Worm (Caenorhabditis elegans): Measurements from ENCODE around the gene ugt-12.

The ugt-12 gene

DNA sequence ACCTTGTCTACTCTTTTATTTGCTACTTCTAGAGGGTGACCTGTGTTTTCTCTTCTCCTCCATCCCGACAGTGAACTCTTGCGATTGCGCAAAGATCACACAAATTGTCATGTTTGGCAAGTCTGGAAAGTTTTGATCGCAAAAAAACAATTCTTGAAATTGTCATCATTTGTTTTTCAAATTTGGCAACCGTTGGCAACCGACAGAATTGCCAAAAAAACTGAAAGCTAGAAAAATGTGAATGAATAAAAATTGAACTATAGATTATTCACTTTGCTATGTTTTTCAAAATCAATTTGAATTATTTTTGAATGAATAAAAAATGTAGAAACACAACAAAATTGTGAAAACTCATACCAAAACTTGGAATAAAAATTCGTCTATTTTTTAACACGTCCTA lies 5.5 kb upstream of the ugt-12 start, which contains the start of gene ugt-11:
TSS of gene ugt-11 (minus strand) at position 101 of the 400 bp plus-strand sequence.
- TF ChIP-seq snpc-4 (tag; optimal IDR thresholded peaks at IDR 0.05) = no peak
- no peak for TF ChIP-seq nhr-237 (tag; optimal IDR thresholded peaks at IDR 0.05)
- no peak for TF ChIP-seq hlh-1 (tag; optimal IDR thresholded peaks at IDR 0.05)
- TF ChIP-seq bed-3 (GFP tag; optimal IDR thresholded peaks at IDR 0.05) = no peak
- TF ChIP-seq nhr-76 (tag; optimal IDR thresholded peaks at IDR 0.05) = no peak
- no peak for TF ChIP-seq blmp-1 (tag; optimal IDR thresholded peaks at IDR 0.05)
- TF ChIP-seq ceh-43 (GFP tag; optimal IDR thresholded peaks at IDR 0.05) = no peak
- TF ChIP-seq pha-4 (tag; optimal IDR thresholded peaks at IDR 0.05) = no peak
- TF ChIP-seq nhr-28 (tag; optimal IDR thresholded peaks at IDR 0.05) = no peak
- TF ChIP-seq lin-13 (tag; optimal IDR thresholded peaks at IDR 0.05) = no peak
- no peak for TF ChIP-seq unc-39 (tag; optimal IDR thresholded peaks at IDR 0.05)
- TF ChIP-seq nhr-2 (tag; optimal IDR thresholded peaks at IDR 0.05) = no peak
- TF ChIP-seq elt-3 (tag; optimal IDR thresholded peaks at IDR 0.05) = no peak
- no peak for TF ChIP-seq lin-32 (GFP tag; optimal IDR thresholded peaks at IDR 0.05)
- TF ChIP-seq mls-2 (tag; optimal IDR thresholded peaks at IDR 0.05) = no peak
- TF ChIP-seq mab-5 (tag; optimal IDR thresholded peaks at IDR 0.05) = no peak
- no peak for TF ChIP-seq ceh-83 (GFP tag; optimal IDR thresholded peaks at IDR 0.05)
- no peak for TF ChIP-seq ham-2 (GFP tag; optimal IDR thresholded peaks at IDR 0.05)
- TF ChIP-seq ztf-11 (tag; optimal IDR thresholded peaks at IDR 0.05) = no peak

DNA sequence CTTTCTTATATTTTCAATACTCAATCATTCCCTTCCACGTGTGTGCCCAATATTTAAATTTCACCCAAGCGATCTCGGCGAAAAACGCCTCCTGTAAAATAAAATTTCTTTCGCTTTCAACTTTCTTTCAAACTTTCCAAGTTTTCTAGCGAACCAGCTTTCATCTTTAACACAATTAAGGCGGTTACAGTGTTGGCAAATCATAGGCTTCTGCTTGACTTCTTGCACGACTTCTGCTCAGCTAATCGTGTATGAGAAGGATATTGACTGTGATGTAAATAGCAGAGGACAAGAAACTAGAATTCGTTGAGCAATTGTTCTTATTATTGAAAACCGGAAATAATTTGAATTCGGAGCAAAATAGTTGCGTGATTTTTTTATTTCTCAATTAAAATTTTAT lies 1.9 kb upstream of the ugt-12 start:
- no peak for TF ChIP-seq sem-2 (GFP tag; optimal IDR thresholded peaks at IDR 0.05)
- TF ChIP-seq zip-8 (tag; optimal IDR thresholded peaks at IDR 0.05) = no peak
- TF ChIP-seq flh-1 (GFP tag; optimal IDR thresholded peaks at IDR 0.05) = no peak
- TF ChIP-seq nhr-2 (tag; optimal IDR thresholded peaks at IDR 0.05) = no peak
- TF ChIP-seq blmp-1 (tag; optimal IDR thresholded peaks at IDR 0.05) = no peak
- no peak for TF ChIP-seq M03D4.4 (tag; optimal IDR thresholded peaks at IDR 0.05)
- no peak for TF ChIP-seq lsy-2 (tag; optimal IDR thresholded peaks at IDR 0.05)
- no peak for TF ChIP-seq nhr-76 (tag; optimal IDR thresholded peaks at IDR 0.05)

DNA sequence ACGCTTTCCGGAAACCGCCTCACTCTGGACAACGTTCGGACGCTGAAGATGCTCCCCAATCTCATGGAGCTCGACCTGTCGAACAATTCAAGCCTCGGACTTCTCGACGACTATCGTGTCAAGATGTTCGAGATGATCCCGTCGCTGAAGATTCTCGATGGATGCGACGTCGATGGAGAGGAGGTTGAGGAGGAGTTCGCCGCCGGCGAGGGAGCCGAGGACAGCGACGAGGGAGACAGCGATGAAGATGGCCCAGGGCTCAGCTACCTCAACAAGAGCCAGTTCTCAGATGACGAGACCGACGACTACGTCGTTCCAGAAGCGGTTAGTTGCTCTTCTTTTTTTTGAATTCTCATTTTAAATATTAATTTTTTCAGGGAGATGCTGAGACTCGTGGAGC lies 1.4 kb upstream of the ugt-12 start:
- no peak for TF ChIP-seq pha-4 (tag; optimal IDR thresholded peaks at IDR 0.05)
- TF ChIP-seq sem-2 (GFP tag; optimal IDR thresholded peaks at IDR 0.05) = no peak

DNA sequence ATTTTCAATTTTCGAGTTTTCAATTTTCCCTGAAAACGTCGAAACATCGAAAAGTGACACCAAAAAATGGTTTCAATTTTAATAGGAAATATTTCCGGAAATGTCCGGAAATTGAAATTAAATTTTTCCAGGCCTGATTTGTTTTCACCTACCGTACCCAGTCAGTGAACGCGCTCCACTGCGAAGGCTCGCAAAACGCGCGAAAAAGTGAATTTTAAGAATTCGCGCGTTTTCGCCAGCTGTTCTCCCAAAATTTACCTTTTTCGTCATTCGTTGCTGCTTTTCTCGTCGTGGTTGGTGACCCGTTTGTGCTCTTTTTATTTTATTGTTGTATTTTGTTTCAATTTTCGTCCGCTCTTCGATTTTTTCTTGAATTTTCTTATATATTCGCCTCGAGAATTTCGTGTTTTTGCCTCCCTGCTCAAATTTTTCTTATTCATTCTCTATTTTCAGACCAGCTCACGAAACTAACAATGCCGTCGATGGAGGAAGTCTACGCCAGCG lies 599 bp upstream of the ugt-12 start, which contains the start of gene T19H12.2:
TSS of gene T19H12.2 (plus strand) at position 454 of the 504 bp plus-strand sequence.
- peak; percentile 50 for TF ChIP-seq lsy-2 (tag; optimal IDR thresholded peaks at IDR 0.05)
- TF ChIP-seq blmp-1 (tag; optimal IDR thresholded peaks at IDR 0.05) = no peak

DNA sequence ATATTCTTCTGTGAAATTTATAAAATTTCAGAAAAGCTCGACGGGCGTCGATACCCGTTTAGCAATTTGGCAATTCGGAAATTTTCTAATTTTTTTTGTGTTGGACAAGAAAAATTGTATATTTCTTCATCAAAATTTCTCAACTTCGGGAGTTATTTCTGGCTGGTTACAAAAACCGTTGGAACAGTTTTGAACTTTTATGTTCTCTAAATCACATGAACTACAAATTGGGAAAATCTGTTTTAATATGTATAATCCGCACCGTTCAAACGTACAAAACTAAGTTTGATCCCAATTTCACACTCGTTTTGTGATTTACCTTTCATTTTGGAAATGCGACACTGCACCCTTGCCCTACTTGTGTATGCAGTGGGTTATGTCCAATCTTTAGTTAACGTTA lies 4.1 kb downstream of the ugt-12 start, which contains the start of gene T19H12.3:
TSS of gene T19H12.3 (plus strand) at position 301 of the 400 bp plus-strand sequence.
- TF ChIP-seq nhr-76 (tag; optimal IDR thresholded peaks at IDR 0.05) (no peak), sem-2 (GFP tag; optimal IDR thresholded peaks at IDR 0.05) (no peak), elt-1 (tag; optimal IDR thresholded peaks at IDR 0.05; ENCODE audit: borderline replicate concordance, insufficient read depth) (no peak), sptf-1 (tag; optimal IDR thresholded peaks at IDR 0.05) (no peak), nhr-2 (tag; optimal IDR thresholded peaks at IDR 0.05) (no peak), M03D4.4 (tag; optimal IDR thresholded peaks at IDR 0.05) (no peak), nhr-237 (tag; optimal IDR thresholded peaks at IDR 0.05) (no peak), ceh-39 (tag; optimal IDR thresholded peaks at IDR 0.05) (no peak), ceh-83 (GFP tag; optimal IDR thresholded peaks at IDR 0.05) (no peak), lsy-2 (tag; optimal IDR thresholded peaks at IDR 0.05) (no peak), ham-2 (GFP tag; optimal IDR thresholded peaks at IDR 0.05) (no peak), ceh-43 (GFP tag; optimal IDR thresholded peaks at IDR 0.05) (no peak), mab-5 (tag; optimal IDR thresholded peaks at IDR 0.05) (no peak), zip-8 (tag; optimal IDR thresholded peaks at IDR 0.05) (no peak)

DNA sequence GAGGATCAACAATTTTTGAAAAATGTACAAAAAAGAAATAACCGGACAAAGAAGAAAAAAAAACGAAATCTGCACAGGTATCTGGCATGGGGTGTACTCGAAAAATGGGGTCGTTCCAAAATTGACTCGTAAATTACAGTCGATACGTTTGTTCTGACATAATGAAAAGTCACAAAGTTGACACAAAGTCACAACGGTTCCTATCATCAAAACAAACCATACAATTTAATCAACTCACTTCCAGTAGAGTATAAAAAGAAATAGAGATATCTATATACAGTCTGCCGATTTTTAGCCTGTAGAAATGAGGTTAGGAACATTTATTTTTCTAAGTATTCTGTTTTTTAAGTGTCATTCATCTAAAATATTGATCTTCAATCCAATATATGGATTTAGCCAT lies 4.9 kb downstream of the ugt-12 start, which contains the start of gene T19H12.12:
TSS of gene T19H12.12 (plus strand) at position 301 of the 400 bp plus-strand sequence.
- no peak for TF ChIP-seq sem-2 (GFP tag; optimal IDR thresholded peaks at IDR 0.05)
- TF ChIP-seq flh-1 (GFP tag; optimal IDR thresholded peaks at IDR 0.05) = no peak
- TF ChIP-seq tbx-8 (GFP tag; optimal IDR thresholded peaks at IDR 0.05) = no peak
- TF ChIP-seq nhr-28 (tag; optimal IDR thresholded peaks at IDR 0.05) = no peak
- TF ChIP-seq ztf-11 (tag; optimal IDR thresholded peaks at IDR 0.05) = no peak
- no peak for TF ChIP-seq unc-62 (GFP tag; optimal IDR thresholded peaks at IDR 0.05)
- TF ChIP-seq unc-39 (tag; optimal IDR thresholded peaks at IDR 0.05) = no peak
- no peak for TF ChIP-seq blmp-1 (tag; optimal IDR thresholded peaks at IDR 0.05)
- no peak for TF ChIP-seq cnd-1 (tag; optimal IDR thresholded peaks at IDR 0.05)
- no peak for TF ChIP-seq mls-2 (tag; optimal IDR thresholded peaks at IDR 0.05)
- TF ChIP-seq mep-1 (tag; optimal IDR thresholded peaks at IDR 0.05) = no peak
- TF ChIP-seq nhr-2 (tag; optimal IDR thresholded peaks at IDR 0.05) = no peak
- no peak for TF ChIP-seq snpc-4 (tag; optimal IDR thresholded peaks at IDR 0.05)
- no peak for TF ChIP-seq hlh-1 (tag; optimal IDR thresholded peaks at IDR 0.05)
- no peak for TF ChIP-seq sptf-1 (tag; optimal IDR thresholded peaks at IDR 0.05)
- no peak for TF ChIP-seq pha-4 (tag; optimal IDR thresholded peaks at IDR 0.05)

Data from whole organism, mixed stage, embryonic.